Fruit fly (Drosophila melanogaster) whole organism, embryonic: ENCODE measurements around the gene CG14071.

Experiments
- Abd-B ChIP-seq: fragments of 200-800 bp; sonication (Bioruptor generic); optimal IDR thresholded peaks from 2 replicates; lab custom pipeline; 2018; ENCODE audit warnings: missing biosample characterization, mild to moderate bottlenecking, missing genetic modification characterization, moderate library complexity
- Ada2b ChIP-seq: fragments of 200-800 bp; sonication (Bioruptor generic); IDR thresholded peaks from 2 replicates; pipeline ENCODE4 v1.3.6; 2022; ENCODE audit warnings: missing biosample characterization, missing genetic modification characterization
- B-H1 ChIP-seq: fragments of 200-800 bp; sonication (Bioruptor generic); IDR thresholded peaks from 3 replicates; pipeline ENCODE4 v1.3.6; 2022; ENCODE audit warnings: missing biosample characterization, missing genetic modification characterization
- CG10147 ChIP-seq: fragments of 200-800 bp; sonication (Bioruptor generic); optimal IDR thresholded peaks from 2 replicates; lab custom pipeline; 2019; ENCODE audit warnings: missing biosample characterization, mild to moderate bottlenecking, missing genetic modification characterization, moderate library complexity
- CG10321 ChIP-seq: fragments of 200-800 bp; sonication (Bioruptor generic); IDR thresholded peaks from 2 replicates; pipeline ENCODE4 v1.3.6; 2022; ENCODE audit warnings: missing biosample characterization, missing genetic modification characterization
- CG12071 ChIP-seq: fragments of 200-800 bp; sonication (Bioruptor generic); optimal IDR thresholded peaks from 3 replicates; lab custom pipeline; 2018; ENCODE audit warnings: missing biosample characterization, mild to moderate bottlenecking, missing genetic modification characterization
- CG1233 ChIP-seq: fragments of 200-800 bp; sonication (Bioruptor generic); optimal IDR thresholded peaks from 4 replicates; lab custom pipeline; 2018; ENCODE audit warnings: missing biosample characterization, mild to moderate bottlenecking, missing genetic modification characterization
- CG13296 ChIP-seq: fragments of 200-800 bp; sonication (Bioruptor generic); optimal IDR thresholded peaks from 3 replicates; lab custom pipeline; 2018; ENCODE audit warnings: missing biosample characterization, mild to moderate bottlenecking, missing genetic modification characterization
- CG13894 ChIP-seq: fragments of 200-800 bp; sonication (Bioruptor generic); optimal IDR thresholded peaks from 3 replicates; lab custom pipeline; 2018; ENCODE audit warnings: missing biosample characterization, mild to moderate bottlenecking, missing genetic modification characterization, moderate library complexity
- CG14050 ChIP-seq: fragments of 200-800 bp; sonication (Bioruptor generic); IDR thresholded peaks from 3 replicates; pipeline ENCODE4 v1.3.6; 2022; ENCODE audit warnings: missing biosample characterization, missing genetic modification characterization
- CG14965 ChIP-seq: fragments of 200-800 bp; sonication (Bioruptor generic); optimal IDR thresholded peaks from 2 replicates; lab custom pipeline; 2016; ENCODE audit warnings: missing biosample characterization, missing genetic modification characterization, borderline replicate concordance
- CG17328 ChIP-seq: fragments of 200-800 bp; sonication (Bioruptor generic); IDR thresholded peaks from 2 replicates; pipeline ENCODE4 v1.3.6; 2022; ENCODE audit warnings: missing biosample characterization, missing genetic modification characterization
- CG18011 ChIP-seq: fragments of 200-800 bp; sonication (Bioruptor generic); optimal IDR thresholded peaks from 2 replicates; lab custom pipeline; 2017; ENCODE audit warnings: missing biosample characterization, missing genetic modification characterization, mild to moderate bottlenecking, moderate library complexity, missing genotype
- CG2199 ChIP-seq: fragments of 200-800 bp; sonication (Bioruptor generic); IDR thresholded peaks from 3 replicates; pipeline ENCODE4 v1.3.6; 2022; ENCODE audit warnings: missing biosample characterization, missing genetic modification characterization
- CG4328 ChIP-seq: fragments of 200-800 bp; sonication (Bioruptor generic); optimal IDR thresholded peaks from 3 replicates; lab custom pipeline; 2017; ENCODE audit warnings: missing biosample characterization, missing genetic modification reagents, missing genetic modification characterization
- CG7839 ChIP-seq: fragments of 200-800 bp; sonication (Bioruptor generic); optimal IDR thresholded peaks from 3 replicates; lab custom pipeline; 2018; ENCODE audit warnings: missing biosample characterization, mild to moderate bottlenecking, missing genetic modification characterization, moderate library complexity
- CG8478 ChIP-seq: fragments of >200 bp; optimal IDR thresholded peaks from 2 replicates; lab custom pipeline; 2018
- CTCF ChIP-seq: fragments of 200-800 bp; sonication (Bioruptor generic); optimal IDR thresholded peaks from 2 replicates; lab custom pipeline; 2017; ENCODE audit warnings: missing biosample characterization, mild to moderate bottlenecking, missing genetic modification characterization, moderate library complexity
- Chrac-16 ChIP-seq: fragments of 200-800 bp; sonication (Bioruptor generic); optimal IDR thresholded peaks from 3 replicates; lab custom pipeline; 2016; ENCODE audit warnings: missing biosample characterization, missing genetic modification characterization
- Dek ChIP-seq: fragments of 200-800 bp; sonication (Bioruptor generic); optimal IDR thresholded peaks from 3 replicates; lab custom pipeline; 2019; ENCODE audit warnings: missing biosample characterization, mild to moderate bottlenecking, missing genetic modification characterization, moderate library complexity
- E2f1 ChIP-seq: fragments of 200-800 bp; sonication (Bioruptor generic); IDR thresholded peaks from 2 replicates; pipeline ENCODE4 v1.3.6; 2022; ENCODE audit warnings: missing biosample characterization, missing genetic modification characterization
- Fer1 ChIP-seq: fragments of 200-800 bp; sonication (Bioruptor generic); optimal IDR thresholded peaks from 2 replicates; lab custom pipeline; 2017; ENCODE audit warnings: missing biosample characterization, mild to moderate bottlenecking, missing genetic modification characterization
- H15 ChIP-seq: fragments of 200-800 bp; sonication (Bioruptor generic); IDR thresholded peaks from 3 replicates; pipeline ENCODE4 v1.3.6; 2022; ENCODE audit warnings: missing biosample characterization, missing genetic modification characterization
- HmgZ ChIP-seq: fragments of 200-800 bp; sonication (Bioruptor generic); optimal IDR thresholded peaks from 2 replicates; lab custom pipeline; 2018; ENCODE audit warnings: missing biosample characterization, mild to moderate bottlenecking, missing genetic modification characterization
- az2 ChIP-seq: fragments of 200-800 bp; sonication (Bioruptor generic); optimal IDR thresholded peaks from 3 replicates; lab custom pipeline; 2016; ENCODE audit warnings: missing biosample characterization, missing genetic modification characterization
- bcd ChIP-seq: fragments of 200-800 bp; sonication (Bioruptor generic); optimal IDR thresholded peaks from 2 replicates; lab custom pipeline; 2017; ENCODE audit warnings: missing biosample characterization, mild to moderate bottlenecking, missing genetic modification characterization
- bigmax ChIP-seq: fragments of 200-800 bp; sonication (Bioruptor generic); optimal IDR thresholded peaks from 2 replicates; lab custom pipeline; 2018; ENCODE audit warnings: missing biosample characterization, mild to moderate bottlenecking, missing genetic modification characterization
- br ChIP-seq: fragments of >200 bp; optimal IDR thresholded peaks from 2 replicates; lab custom pipeline; 2017
- cwo ChIP-seq: fragments of 200-800 bp; sonication (Bioruptor generic); optimal IDR thresholded peaks from 3 replicates; lab custom pipeline; 2017; ENCODE audit warnings: missing biosample characterization, missing genetic modification characterization, mild to moderate bottlenecking, moderate library complexity, missing genetic modification reagents
- da ChIP-seq: fragments of 200-800 bp; sonication (Bioruptor generic); optimal IDR thresholded peaks from 2 replicates; lab custom pipeline; 2016; ENCODE audit warnings: missing biosample characterization, missing genetic modification characterization
- dm ChIP-seq: fragments of 200-800 bp; sonication (Bioruptor generic); optimal IDR thresholded peaks from 3 replicates; lab custom pipeline; 2016; ENCODE audit warnings: missing biosample characterization, missing genetic modification characterization
- dmrt99B ChIP-seq: fragments of 200-800 bp; sonication (Bioruptor generic); optimal IDR thresholded peaks from 2 replicates; lab custom pipeline; 2018; ENCODE audit warnings: missing biosample characterization, mild to moderate bottlenecking, missing genetic modification characterization, moderate library complexity
- dpn ChIP-seq, 2 experiments: fragments of 200-800 bp; sonication (Bioruptor generic); optimal IDR thresholded peaks; 3 replicates each; lab custom pipeline; 2016; ENCODE audit warnings: missing biosample characterization in 2 of 2, missing genetic modification characterization in 2 of 2
- grau ChIP-seq: fragments of 200-800 bp; optimal IDR thresholded peaks from 3 replicates; lab custom pipeline; 2019; ENCODE audit warnings: missing biosample characterization, mild to moderate bottlenecking, missing genetic modification characterization, moderate library complexity
- hb ChIP-seq: fragments of 200-800 bp; sonication (Bioruptor generic); IDR thresholded peaks from 3 replicates; pipeline ENCODE4 v1.3.6; 2022; ENCODE audit warnings: missing biosample characterization, missing genetic modification characterization; ENCODE audit not compliant: partially characterized antibody
- jing ChIP-seq: fragments of 200-800 bp; sonication (Bioruptor generic); optimal IDR thresholded peaks from 2 replicates; lab custom pipeline; 2018; ENCODE audit warnings: missing biosample characterization, mild to moderate bottlenecking, missing genetic modification characterization
- lab ChIP-seq: fragments of 200-800 bp; sonication (Bioruptor generic); optimal IDR thresholded peaks from 3 replicates; lab custom pipeline; 2017; ENCODE audit warnings: missing biosample characterization, missing genetic modification characterization, mild to moderate bottlenecking, moderate library complexity, missing genetic modification reagents
- lilli ChIP-seq: fragments of 200-800 bp; sonication (Bioruptor generic); optimal IDR thresholded peaks from 3 replicates; lab custom pipeline; 2016; ENCODE audit warnings: missing biosample characterization, missing genetic modification characterization
- lmd ChIP-seq: fragments of 200-800 bp; sonication (Bioruptor generic); IDR thresholded peaks from 2 replicates; pipeline ENCODE4 v1.3.6; 2022; ENCODE audit warnings: missing biosample characterization, missing genetic modification characterization
- onecut ChIP-seq: fragments of 200-800 bp; sonication (Bioruptor generic); IDR thresholded peaks from 2 replicates; pipeline ENCODE4 v1.3.6; 2022; ENCODE audit warnings: missing biosample characterization, missing genetic modification characterization
- pfk ChIP-seq: fragments of 200-800 bp; sonication (Bioruptor generic); optimal IDR thresholded peaks from 2 replicates; lab custom pipeline; 2018; ENCODE audit warnings: missing biosample characterization, mild to moderate bottlenecking, missing genetic modification characterization, moderate library complexity
- prd ChIP-seq, 3 experiments: fragments of >200 bp in 2 of 3; fragments of 200-800 bp in 1 of 3; sonication (Bioruptor generic) in 1 of 3; optimal IDR thresholded peaks in 2 of 3; IDR thresholded peaks in 1 of 3; 2 replicates in 2 of 3; 3 replicates in 1 of 3; pipeline versions ENCODE4 v1.3.6 to Lab custom; 2017 to 2022; ENCODE audit warnings: missing biosample characterization in 1 of 3, missing genetic modification characterization in 1 of 3
- psq ChIP-seq: fragments of 200-800 bp; sonication (Bioruptor generic); optimal IDR thresholded peaks from 2 replicates; lab custom pipeline; 2017; ENCODE audit warnings: missing biosample characterization, missing genetic modification characterization
- sd ChIP-seq: fragments of 200-800 bp; sonication (Bioruptor generic); optimal IDR thresholded peaks from 3 replicates; lab custom pipeline; 2018; ENCODE audit warnings: missing biosample characterization, mild to moderate bottlenecking, missing genetic modification characterization, moderate library complexity
- sens ChIP-seq: fragments of 200-800 bp; sonication (Bioruptor generic); peaks from one replicate; lab custom pipeline; 2016; ENCODE audit warnings: missing biosample characterization, missing genetic modification characterization
- sens-2 ChIP-seq: fragments of 200-800 bp; sonication (Bioruptor generic); IDR thresholded peaks from 2 replicates; pipeline ENCODE4 v1.3.6; 2022; ENCODE audit warnings: missing biosample characterization, missing genetic modification characterization
- seq ChIP-seq: fragments of 200-800 bp; sonication (Bioruptor generic); IDR thresholded peaks from 2 replicates; pipeline ENCODE4 v1.3.6; 2022; ENCODE audit warnings: missing biosample characterization, missing genetic modification characterization
- tap ChIP-seq: fragments of 200-800 bp; optimal IDR thresholded peaks from 3 replicates; lab custom pipeline; 2019; ENCODE audit warnings: missing biosample characterization, mild to moderate bottlenecking, missing genetic modification characterization, moderate library complexity
- wdn ChIP-seq: fragments of 200-800 bp; sonication (Bioruptor generic); IDR thresholded peaks from 2 replicates; pipeline ENCODE4 v1.3.6; 2022; ENCODE audit warnings: missing biosample characterization, missing genetic modification characterization
- zfh2 ChIP-seq: fragments of 200-800 bp; sonication (Bioruptor generic); optimal IDR thresholded peaks from 2 replicates; lab custom pipeline; 2016; ENCODE audit warnings: missing biosample characterization, missing genetic modification characterization

The CG14071 gene

dm6 chr2L:10856328-10856942 is 32.3 kb downstream of the CG14071 start, which contains the start of gene Dnz1 (continued):
- TF ChIP-seq CG1233: peak; percentile 24
- TF ChIP-seq cwo (GFP tag; lab: Kevin White, UChicago): peak; percentile 38
- peak; percentile 48 for TF ChIP-seq CG10147 (GFP tag; lab: Kevin White, UChicago)
- TF ChIP-seq br (lab: Kevin White, UChicago): no peak
- peak in 1 of 2 experiments; percentile 54 for TF ChIP-seq dpn (GFP tag; optimal IDR thresholded peaks at IDR 0.05; lab: Kevin White, UChicago)
- TF ChIP-seq sd (tag; lab: Kevin White, UChicago): no peak
- peak; percentile 52 for TF ChIP-seq Chrac-16 (GFP tag; lab: Kevin White, UChicago)
- peak; percentile 51 for TF ChIP-seq lab (GFP tag; lab: Kevin White, UChicago)
- peak; percentile 58 for TF ChIP-seq dmrt99B (tag; lab: Kevin White, UChicago)
- peak; percentile 72 for TF ChIP-seq lmd (GFP tag; lab: Robert Waterston, UW)
- peak; percentile 43 for TF ChIP-seq Fer1
- no peak for TF ChIP-seq prd (optimal IDR thresholded peaks at IDR 0.05; lab: Kevin White, UChicago)
- TF ChIP-seq prd (GFP tag; IDR thresholded peaks at IDR 0.05; lab: Robert Waterston, UW): peak; percentile 58; the same call in 2 of the 3 replicates
- peak; percentile 1 for TF ChIP-seq Abd-B (GFP tag; lab: Kevin White, UChicago)
- TF ChIP-seq CG14965: no peak
- TF ChIP-seq CTCF (GFP tag; lab: Kevin White, UChicago): no peak
- peak; percentile 49 for TF ChIP-seq Ada2b (GFP tag; lab: Robert Waterston, UW)
- peak; percentile 66 for TF ChIP-seq CG14050 (GFP tag; lab: Robert Waterston, UW)
- TF ChIP-seq CG4328 (GFP tag; lab: Kevin White, UChicago): peak; percentile 16
- 0 out of 2 replicates have a peak, but pooled peaks have one; percentile 4 for TF ChIP-seq onecut (GFP tag; lab: Robert Waterston, UW)
- no peak for TF ChIP-seq hb (GFP tag; lab: Robert Waterston, UW)
- peak; percentile 54; the same call in 1 of the 2 replicates for TF ChIP-seq wdn
- TF ChIP-seq seq: no peak
- TF ChIP-seq zfh2: peak; percentile 58
- TF ChIP-seq bigmax: no peak
- no peak for TF ChIP-seq H15 (GFP tag; lab: Robert Waterston, UW)
- TF ChIP-seq B-H1: peak; percentile 19; the same call in 1 of the 3 replicates
- peak; percentile 70 for TF ChIP-seq lilli (GFP tag; lab: Kevin White, UChicago)
- peak; percentile 55 for TF ChIP-seq bcd (GFP tag; lab: Kevin White, UChicago)
- no peak for TF ChIP-seq da
- peak; percentile 58 for TF ChIP-seq az2
- 0 out of 2 replicates have a peak, but pooled peaks have one; percentile 20 for TF ChIP-seq E2f1
- TF ChIP-seq grau: peak; percentile 58
- peak; percentile 23 for TF ChIP-seq CG18011 (GFP tag; lab: Kevin White, UChicago)
- TF ChIP-seq CG10321 (GFP tag; lab: Robert Waterston, UW): no peak
- TF ChIP-seq pfk: no peak
- TF ChIP-seq Dek (tag; lab: Kevin White, UChicago): peak; percentile 39
- peak; percentile 39 for TF ChIP-seq tap (tag; lab: Kevin White, UChicago)
- TF ChIP-seq CG13894 (tag; lab: Kevin White, UChicago): peak; percentile 39
- TF ChIP-seq CG13296: peak; percentile 48
- no peak for TF ChIP-seq CG2199 (GFP tag; lab: Robert Waterston, UW)
- TF ChIP-seq CG7839 (tag; lab: Kevin White, UChicago): peak; percentile 68
- peak; percentile 83 for TF ChIP-seq sens (GFP tag; lab: Kevin White, UChicago)
- peak; percentile 16 for TF ChIP-seq HmgZ (tag; lab: Kevin White, UChicago)
- TF ChIP-seq sens-2 (GFP tag; lab: Robert Waterston, UW): 0 out of 2 replicates have a peak, but pooled peaks have one; percentile 25
- no peak for TF ChIP-seq CG12071 (GFP tag; lab: Kevin White, UChicago)
- TF ChIP-seq CG8478 (lab: Kevin White, UChicago): no peak
- TF ChIP-seq jing: no peak
- peak; percentile 60; the same call in 1 of the 2 replicates for TF ChIP-seq CG17328 (GFP tag; lab: Robert Waterston, UW)
- TF ChIP-seq psq: no peak
- TF ChIP-seq dm: no peak
